Worm (Caenorhabditis elegans): ENCODE data around the gene clp-4.

DNA sequence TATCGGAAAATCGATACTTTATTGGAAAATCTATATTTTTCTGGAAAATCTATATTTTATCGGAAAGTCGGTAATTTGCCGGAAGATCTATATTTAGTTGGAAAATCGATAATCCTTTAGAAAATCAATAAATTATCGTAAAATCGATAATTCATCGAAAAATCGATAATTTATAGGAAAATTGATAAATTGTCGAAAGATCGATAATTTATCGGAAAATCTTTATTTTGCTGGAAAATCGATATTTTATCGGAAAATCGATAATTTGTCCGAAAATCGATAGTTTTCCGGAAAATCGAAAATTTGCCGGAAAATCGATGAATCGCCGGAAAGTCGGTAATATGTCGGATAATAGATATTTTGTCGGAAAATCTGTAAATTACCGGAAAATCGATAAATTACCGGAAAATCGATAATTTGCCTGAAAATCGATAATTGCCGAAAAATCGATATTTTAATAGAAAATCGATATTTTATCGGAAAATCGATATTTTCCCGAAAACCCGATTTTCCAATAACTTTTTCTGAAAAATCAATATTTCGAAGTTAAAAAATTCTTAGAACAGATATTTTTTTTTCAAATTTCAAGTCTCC lies 12.6 kb downstream of the clp-4 start:
- TF ChIP-seq tab-1 (GFP tag; IDR thresholded peaks at IDR 0.05) = no peak
- TF ChIP-seq flt-1 (GFP tag; IDR thresholded peaks at IDR 0.05) = no peak
- TF ChIP-seq T22C8.4 (GFP tag; IDR thresholded peaks at IDR 0.05) = peak; percentile 87
- no peak for TF ChIP-seq klf-2 (GFP tag; conservative IDR thresholded peaks at IDR 0.05)
